Worm (Caenorhabditis elegans) whole organism, L1 larva: ENCODE measurements around the gene dmsr-16.

Experiments
- C16A3.4 ChIP-seq: fragments of 150-350 bp; optimal IDR thresholded peaks from 2 replicates; lab custom pipeline; 2014; ENCODE audit warnings: missing biosample characterization, missing genetic modification characterization
- Y116A8C.19 ChIP-seq: sonication (generic microtip); optimal IDR thresholded peaks from 2 replicates; lab custom pipeline; 2016; ENCODE audit warnings: missing compliant biosample characterization, missing genetic modification characterization, borderline replicate concordance
- ama-1 ChIP-seq: fragments of 150-350 bp; optimal IDR thresholded peaks from 2 replicates; lab custom pipeline; 2014
- ceh-63 ChIP-seq: fragments of 200-800 bp; sonication (Bioruptor generic); optimal IDR thresholded peaks from 2 replicates; lab custom pipeline; 2018; ENCODE audit warnings: mild to moderate bottlenecking, missing genetic modification characterization, missing compliant biosample characterization
- ceh-8 ChIP-seq: fragments of 200-800 bp; sonication (Bioruptor generic); optimal IDR thresholded peaks from 2 replicates; lab custom pipeline; 2018; ENCODE audit warnings: mild to moderate bottlenecking, missing genetic modification characterization, moderate library complexity, missing compliant biosample characterization
- ceh-82 ChIP-seq, 3 experiments: fragments of 150-350 bp in 1 of 3; sonication (generic microtip) in 2 of 3; optimal IDR thresholded peaks; 2 replicates each; lab custom pipeline; 2014 to 2017; ENCODE audit warnings: missing biosample characterization in 3 of 3, missing genetic modification characterization in 3 of 3
- ces-1 ChIP-seq: fragments of 150-350 bp; optimal IDR thresholded peaks from 2 replicates; lab custom pipeline; 2014; ENCODE audit warnings: missing biosample characterization, missing genetic modification reagents, missing genetic modification characterization
- efl-1 ChIP-seq, 4 experiments: fragments of 150-350 bp; optimal IDR thresholded peaks in 3 of 4; peaks in 1 of 4; 1 replicate in 1 of 4; 2 replicates in 3 of 4; lab custom pipeline; 2014; ENCODE audit warnings: missing biosample characterization in 2 of 4, missing genetic modification characterization in 2 of 4, missing genetic modification reagents in 2 of 4
- efl-3 ChIP-seq: fragments of 200-800 bp; sonication (Bioruptor generic); optimal IDR thresholded peaks from 2 replicates; lab custom pipeline; 2018; ENCODE audit warnings: mild to moderate bottlenecking, missing genetic modification characterization, missing compliant biosample characterization
- egl-13 ChIP-seq: sonication (generic microtip); optimal IDR thresholded peaks from 2 replicates; lab custom pipeline; 2016; ENCODE audit warnings: missing genotype, missing genetic modification reagents, missing genetic modification characterization, missing compliant biosample characterization
- elt-2 ChIP-seq: sonication (generic microtip); optimal IDR thresholded peaks from 2 replicates; lab custom pipeline; 2016; ENCODE audit warnings: missing genetic modification characterization, mild to moderate bottlenecking, inconsistent platforms, missing compliant biosample characterization, missing genetic modification reagents
- fkh-8 ChIP-seq: sonication (generic microtip); optimal IDR thresholded peaks from 2 replicates; lab custom pipeline; 2016; ENCODE audit warnings: mild to moderate bottlenecking, missing genetic modification characterization, missing compliant biosample characterization
- grh-1 ChIP-seq: fragments of 200-800 bp; sonication (Bioruptor generic); IDR thresholded peaks from 2 replicates; pipeline ENCODE4 v1.3.6; 2022; ENCODE audit warnings: missing genetic modification reagents, missing genetic modification characterization, missing compliant biosample characterization
- hlh-17 ChIP-seq: fragments of 200-800 bp; sonication (Bioruptor generic); optimal IDR thresholded peaks from 2 replicates; lab custom pipeline; 2018; ENCODE audit warnings: missing genetic modification characterization, mild to moderate bottlenecking, missing compliant biosample characterization, moderate library complexity, borderline replicate concordance
- lin-35 ChIP-seq, 2 experiments: fragments of 150-350 bp; optimal IDR thresholded peaks; 2 replicates each; lab custom pipeline; 2014; ENCODE audit warnings: missing biosample characterization in 2 of 2, missing genetic modification characterization in 2 of 2, missing genetic modification reagents in 2 of 2
- lin-39 ChIP-seq: fragments of 150-350 bp; optimal IDR thresholded peaks from 2 replicates; lab custom pipeline; 2014; ENCODE audit warnings: missing biosample characterization, missing genetic modification reagents, missing genetic modification characterization
- lir-3 ChIP-seq: sonication (generic microtip); optimal IDR thresholded peaks from 2 replicates; lab custom pipeline; 2016; ENCODE audit warnings: mild to moderate bottlenecking, missing genetic modification characterization, moderate library complexity, missing compliant biosample characterization; ENCODE audit not compliant: poor library complexity
- lsy-2 ChIP-seq, 2 experiments: fragments of 150-350 bp; optimal IDR thresholded peaks; 2 replicates each; lab custom pipeline; 2014; ENCODE audit warnings: missing biosample characterization in 2 of 2, missing genetic modification characterization in 2 of 2
- mdl-1 ChIP-seq, 2 experiments: fragments of 150-350 bp; optimal IDR thresholded peaks; 2 replicates each; lab custom pipeline; 2014 to 2017; ENCODE audit warnings: missing biosample characterization in 2 of 2, missing genetic modification characterization in 2 of 2, inconsistent platforms in 1 of 2
- mef-2 ChIP-seq: fragments of 150-350 bp; optimal IDR thresholded peaks from 2 replicates; lab custom pipeline; 2014; ENCODE audit warnings: missing biosample characterization, missing genetic modification characterization
- nhr-11 ChIP-seq: fragments of 150-350 bp; optimal IDR thresholded peaks from 2 replicates; lab custom pipeline; 2014; ENCODE audit warnings: missing biosample characterization, missing genetic modification characterization
- nhr-20 ChIP-seq: sonication (generic microtip); optimal IDR thresholded peaks from 2 replicates; lab custom pipeline; 2016; ENCODE audit warnings: mild to moderate bottlenecking, missing genetic modification characterization, missing compliant biosample characterization
- nhr-237 ChIP-seq: fragments of 150-350 bp; optimal IDR thresholded peaks from 2 replicates; lab custom pipeline; 2014; ENCODE audit warnings: missing biosample characterization, missing genetic modification characterization
- nhr-47 ChIP-seq: sonication (generic microtip); optimal IDR thresholded peaks from 2 replicates; lab custom pipeline; 2016; ENCODE audit warnings: mild to moderate bottlenecking, missing genetic modification characterization, moderate library complexity, missing compliant biosample characterization
- nhr-76 ChIP-seq: sonication (generic microtip); optimal IDR thresholded peaks from 2 replicates; lab custom pipeline; 2017; ENCODE audit warnings: missing biosample characterization, missing genetic modification characterization
- nhr-77 ChIP-seq: fragments of 150-350 bp; optimal IDR thresholded peaks from 2 replicates; lab custom pipeline; 2014; ENCODE audit warnings: missing biosample characterization, missing genetic modification characterization
- nhr-84 ChIP-seq: sonication (generic microtip); optimal IDR thresholded peaks from 2 replicates; lab custom pipeline; 2017; ENCODE audit warnings: missing biosample characterization, missing genetic modification characterization
- nhr-85 ChIP-seq: sonication (generic microtip); peaks from one replicate; lab custom pipeline; 2016; ENCODE audit warnings: missing genetic modification characterization, inconsistent platforms, missing compliant biosample characterization
- nhr-90 ChIP-seq: sonication (generic microtip); optimal IDR thresholded peaks from 2 replicates; lab custom pipeline; 2016; ENCODE audit warnings: mild to moderate bottlenecking, missing genetic modification characterization, missing compliant biosample characterization; ENCODE audit not compliant: poor library complexity
- pax-3 ChIP-seq: fragments of 200-800 bp; sonication (Bioruptor generic); optimal IDR thresholded peaks from 2 replicates; lab custom pipeline; 2018; ENCODE audit warnings: mild to moderate bottlenecking, missing genetic modification characterization, moderate library complexity, missing compliant biosample characterization
- pqm-1 ChIP-seq: sonication (generic microtip); optimal IDR thresholded peaks from 3 replicates; lab custom pipeline; 2017; ENCODE audit warnings: missing biosample characterization, missing genetic modification characterization
- rnt-1 ChIP-seq: sonication (generic microtip); optimal IDR thresholded peaks from 2 replicates; lab custom pipeline; 2016; ENCODE audit warnings: mild to moderate bottlenecking, missing genetic modification characterization, moderate library complexity, missing compliant biosample characterization
- sox-4 ChIP-seq: sonication (generic microtip); optimal IDR thresholded peaks from 2 replicates; lab custom pipeline; 2016; ENCODE audit warnings: missing genetic modification characterization, missing compliant biosample characterization
- sptf-1 ChIP-seq: fragments of 150-350 bp; optimal IDR thresholded peaks from 2 replicates; lab custom pipeline; 2014; ENCODE audit warnings: missing biosample characterization, missing genetic modification characterization
- sup-37 ChIP-seq: fragments of 200-800 bp; sonication (Bioruptor generic); optimal IDR thresholded peaks from 2 replicates; lab custom pipeline; 2018; ENCODE audit warnings: mild to moderate bottlenecking, missing genetic modification characterization, missing compliant biosample characterization
- swsn-7 ChIP-seq: sonication (generic microtip); optimal IDR thresholded peaks from 2 replicates; lab custom pipeline; 2016; ENCODE audit warnings: missing genetic modification characterization, missing compliant biosample characterization
- unc-130 ChIP-seq: fragments of 150-350 bp; optimal IDR thresholded peaks from 2 replicates; lab custom pipeline; 2017; ENCODE audit warnings: missing biosample characterization, missing genetic modification characterization, inconsistent platforms
- unc-30 ChIP-seq: sonication (generic microtip); optimal IDR thresholded peaks from 2 replicates; lab custom pipeline; 2017; ENCODE audit warnings: missing biosample characterization, missing genetic modification characterization
- unc-62 ChIP-seq: fragments of 150-350 bp; optimal IDR thresholded peaks from 2 replicates; lab custom pipeline; 2014; ENCODE audit warnings: missing biosample characterization, missing genetic modification reagents, missing genetic modification characterization
- unc-98 ChIP-seq: fragments of 200-800 bp; sonication (Bioruptor generic); IDR thresholded peaks from 2 replicates; pipeline ENCODE4 v1.3.6; 2022; ENCODE audit warnings: missing genetic modification characterization, missing compliant biosample characterization
- vab-15 ChIP-seq: sonication (generic microtip); optimal IDR thresholded peaks from 2 replicates; lab custom pipeline; 2017; ENCODE audit warnings: missing genotype, mild to moderate bottlenecking, missing genetic modification characterization, missing compliant biosample characterization
- zag-1 ChIP-seq: fragments of 150-350 bp; optimal IDR thresholded peaks from 2 replicates; lab custom pipeline; 2014; ENCODE audit warnings: missing biosample characterization, missing genetic modification characterization
- zip-4 ChIP-seq: fragments of 200-800 bp; sonication (Bioruptor generic); optimal IDR thresholded peaks from 2 replicates; lab custom pipeline; 2018; ENCODE audit warnings: mild to moderate bottlenecking, missing genetic modification characterization, moderate library complexity, missing compliant biosample characterization

Gene dmsr-16

ce11 chrV:6830075-6830474, 21.2 kb upstream of the dmsr-16 start:
- TF ChIP-seq swsn-7 (tag; lab: Kevin White, UChicago) (no peak), ceh-8 (GFP tag; lab: Kevin White, UChicago) (peak; percentile 45)

- no peak for TF ChIP-seq ceh-63 (GFP tag; lab: Kevin White, UChicago)
- TF ChIP-seq lin-39 (tag; lab: Kevin White, UChicago): no peak
- no peak for TF ChIP-seq unc-30 (tag; lab: Kevin White, UChicago)
- TF ChIP-seq efl-1 (optimal IDR thresholded peaks at IDR 0.05; lab: Kevin White, UChicago): no peak
- peak in 1 of 2 experiments; percentile 9 for TF ChIP-seq efl-1 (GFP tag; optimal IDR thresholded peaks at IDR 0.05 in 1 of 2; lab: Kevin White, UChicago)
- TF ChIP-seq, all 84 proteins: peak for 1
Observed at ce11 chrV:6829404-6829803, 20.5 kb upstream of the dmsr-16 start, which contains the start of gene col-141. col-141 (plus strand) TSS chrV:6829704.

- TF ChIP-seq nhr-84 (tag; lab: Kevin White, UChicago) (no peak), hlh-17 (GFP tag; lab: Kevin White, UChicago) (no peak), nhr-20 (tag; lab: Kevin White, UChicago) (no peak), ces-1 (GFP tag; lab: Kevin White, UChicago) (no peak), C16A3.4 (tag; lab: Kevin White, UChicago) (no peak), sup-37 (GFP tag; lab: Kevin White, UChicago) (no peak), unc-98 (GFP tag; lab: Robert Waterston, UW) (no peak), zag-1 (no peak), lsy-2 (tag; optimal IDR thresholded peaks at IDR 0.05; lab: Kevin White, UChicago) (no peak), nhr-76 (tag; lab: Kevin White, UChicago) (no peak), pax-3 (tag; lab: Kevin White, UChicago) (no peak), ceh-82 (tag; optimal IDR thresholded peaks at IDR 0.05; lab: Kevin White, UChicago) (no peak), egl-13 (tag; lab: Kevin White, UChicago) (no peak), Y116A8C.19 (no peak), grh-1 (no peak)
Observed at ce11 chrV:6828786-6829185, 19.9 kb upstream of the dmsr-16 start, which contains the start of gene dmsr-15. dmsr-15 (minus strand) TSS chrV:6828886.

ce11 chrV:6823432-6823831, 14.6 kb upstream of the dmsr-16 start:
- TF ChIP-seq zip-4 (GFP tag; lab: Kevin White, UChicago): no peak
- no peak for TF ChIP-seq mdl-1 (tag; optimal IDR thresholded peaks at IDR 0.05; lab: Kevin White, UChicago)
- TF ChIP-seq sup-37 (GFP tag; lab: Kevin White, UChicago): no peak
- no peak for TF ChIP-seq unc-130 (tag; lab: Kevin White, UChicago)
- peak; percentile 6 for TF ChIP-seq nhr-20 (tag; lab: Kevin White, UChicago)
- TF ChIP-seq nhr-90: no peak
- no peak for TF ChIP-seq nhr-47 (tag; lab: Kevin White, UChicago)
- TF ChIP-seq nhr-85 (tag; lab: Kevin White, UChicago): no peak
- peak; percentile 89 for TF ChIP-seq elt-2
- peak in 1 of 2 experiments; percentile 10 for TF ChIP-seq lin-35 (GFP tag; optimal IDR thresholded peaks at IDR 0.05; lab: Kevin White, UChicago)
- no peak for TF ChIP-seq mef-2 (tag; lab: Kevin White, UChicago)

- TF ChIP-seq nhr-77 (tag; lab: Kevin White, UChicago) (no peak), pqm-1 (tag; lab: Kevin White, UChicago) (no peak), rnt-1 (tag; lab: Kevin White, UChicago) (no peak), fkh-8 (tag; lab: Kevin White, UChicago) (no peak), egl-13 (tag; lab: Kevin White, UChicago) (no peak), vab-15 (tag; lab: Kevin White, UChicago) (no peak), C16A3.4 (tag; lab: Kevin White, UChicago) (no peak), unc-62 (GFP tag; lab: Kevin White, UChicago) (no peak), sptf-1 (tag; lab: Kevin White, UChicago) (no peak), nhr-11 (tag; lab: Kevin White, UChicago) (no peak), sox-4 (tag; lab: Kevin White, UChicago) (no peak), efl-3 (no peak), nhr-90 (no peak), zip-4 (GFP tag; lab: Kevin White, UChicago) (no peak), nhr-20 (tag; lab: Kevin White, UChicago) (no peak), grh-1 (no peak), lir-3 (tag; lab: Kevin White, UChicago) (no peak), efl-1 (optimal IDR thresholded peaks at IDR 0.05; lab: Kevin White, UChicago) (no peak), efl-1 (GFP tag; optimal IDR thresholded peaks at IDR 0.05 in 1 of 2; lab: Kevin White, UChicago) (no peak), ama-1 (lab: Kevin White, UChicago) (no peak), nhr-237 (tag; lab: Kevin White, UChicago) (no peak)
Observed at ce11 chrV:6821509-6821908, 12.6 kb upstream of the dmsr-16 start, which contains the start of gene T15B7.8. T15B7.8 (plus strand) TSS chrV:6821809.
